Fruit fly (Drosophila melanogaster): ENCODE data around the gene CG13613.
A peak's percentile ranks its signal among the peaks of the same experiment; 100 is the strongest.

Gene CG13613

DNA sequence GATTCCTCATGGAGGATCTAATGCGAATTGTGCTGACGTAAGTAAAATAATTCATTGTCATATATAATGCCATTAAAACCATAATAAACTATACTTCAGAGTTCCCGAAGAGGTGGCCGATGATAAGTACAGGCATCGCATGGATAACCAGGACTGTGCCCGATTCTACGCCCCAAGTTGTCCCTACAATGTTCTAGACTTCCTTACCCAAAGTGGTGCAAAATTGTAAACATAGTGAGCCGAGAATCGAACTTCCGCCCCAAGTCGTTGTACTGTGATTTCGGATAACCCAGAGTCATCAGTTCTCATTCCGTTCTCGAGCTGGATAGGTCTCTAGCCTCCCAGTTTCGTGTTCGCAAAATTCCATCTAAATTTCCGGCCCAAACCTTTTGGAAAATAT, 2.5 kb upstream of the CG13613 start, which contains the start of gene CG33340:
Gene CG33340, plus strand, starts transcription at position 301 of the 400 bp plus-strand sequence.
- no peak for TF ChIP-seq CG17801 (GFP tag; optimal IDR thresholded peaks at IDR 0.05; ENCODE audit: partially characterized antibody)

DNA sequence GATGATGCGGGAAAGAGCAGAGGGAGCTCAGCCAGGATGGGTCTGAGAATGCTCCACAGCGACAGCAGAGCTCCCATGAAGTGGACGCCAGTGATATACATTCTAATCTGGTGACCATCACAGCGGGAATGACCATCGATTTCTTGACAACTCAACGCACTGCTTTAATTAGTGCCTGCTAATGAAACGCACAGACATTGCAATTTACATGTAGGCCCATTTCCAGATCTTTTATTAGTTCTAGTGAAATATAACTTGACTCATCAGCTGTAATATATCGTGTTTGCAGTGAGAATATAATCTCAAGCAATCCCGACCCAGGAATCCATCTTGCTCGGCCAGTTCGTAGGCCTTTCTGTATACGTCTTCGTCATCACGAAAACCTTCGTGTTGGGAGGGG, 1.8 kb downstream of the CG13613 start, which contains the start of gene CG42811:
Gene CG42811, minus strand, starts transcription at position 101 of the 400 bp plus-strand sequence.
- TF ChIP-seq CG17801 (GFP tag; optimal IDR thresholded peaks at IDR 0.05; ENCODE audit: partially characterized antibody): no peak

DNA sequence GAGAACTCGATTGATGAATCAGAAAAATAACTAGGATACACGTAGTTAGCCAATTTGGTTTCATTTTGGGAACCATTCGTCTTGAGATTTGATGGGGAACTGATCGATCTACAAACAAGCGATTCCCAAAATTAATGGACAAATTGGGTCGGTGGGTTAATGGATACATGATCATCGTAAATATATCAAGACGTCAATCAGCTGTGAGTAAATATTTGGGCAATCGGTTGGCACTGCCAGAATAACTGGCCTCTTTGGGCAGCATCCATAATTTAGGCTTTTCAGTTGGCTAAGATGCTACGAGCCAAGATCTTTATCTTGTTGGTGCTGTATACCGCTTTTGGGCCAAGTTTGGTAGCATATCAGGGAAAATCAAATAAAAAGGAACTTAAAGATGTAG, 2.7 kb downstream of the CG13613 start, which contains the start of the genes CG42812 and CG33341:
Gene CG42812, minus strand, starts transcription at position 101 of the 400 bp plus-strand sequence.
Gene CG33341, plus strand, starts transcription at position 295 of the 400 bp plus-strand sequence.
- TF ChIP-seq CG17801 (GFP tag; optimal IDR thresholded peaks at IDR 0.05; ENCODE audit: partially characterized antibody): no peak

DNA sequence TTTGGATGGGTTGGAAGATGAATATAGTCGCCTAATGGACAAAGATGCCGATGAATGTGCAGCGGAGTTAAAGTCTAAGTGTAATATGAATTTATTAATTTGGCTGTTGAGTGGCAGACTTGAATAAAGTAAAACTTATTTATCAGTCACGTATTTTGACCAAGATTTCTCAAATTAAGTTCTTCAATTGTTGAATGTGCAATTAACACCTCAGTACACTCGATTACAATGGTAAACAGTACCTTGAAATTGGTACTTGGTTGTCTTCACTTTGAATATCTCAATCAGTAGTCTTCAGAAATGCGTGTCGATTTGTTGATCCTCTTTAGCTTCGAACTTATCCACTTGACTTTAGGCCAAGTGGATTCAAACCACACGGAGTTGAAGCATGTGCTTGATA, 3.9 kb downstream of the CG13613 start, which contains the start of gene CG13614:
Gene CG13614, plus strand, starts transcription at position 301 of the 400 bp plus-strand sequence.
- no peak for TF ChIP-seq CG17801 (GFP tag; optimal IDR thresholded peaks at IDR 0.05; ENCODE audit: partially characterized antibody)

DNA sequence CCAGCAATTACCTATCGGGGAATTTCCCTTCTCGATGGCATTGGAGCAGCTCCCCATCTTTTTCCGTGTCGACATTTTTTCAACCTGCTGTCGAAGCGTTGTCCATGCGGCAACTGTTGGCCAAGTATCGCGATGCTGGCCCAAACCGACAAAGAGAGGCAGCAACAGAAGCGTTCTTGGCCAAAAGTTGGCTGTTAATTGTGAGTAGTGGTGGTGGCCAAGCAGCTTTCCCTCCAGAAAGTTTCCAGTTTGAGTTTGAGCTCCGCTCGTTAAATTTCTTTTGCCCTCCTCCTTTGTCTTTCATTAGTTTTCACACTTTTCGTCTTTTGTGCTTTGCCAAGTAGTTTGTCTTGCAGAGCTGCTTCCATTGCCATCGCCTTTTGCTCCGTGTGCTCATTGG, 7.3 kb downstream of the CG13613 start, which contains the start of gene CG17782:
Gene CG17782, minus strand, starts transcription at position 101 of the 400 bp plus-strand sequence.
- TF ChIP-seq CG17801 (GFP tag; optimal IDR thresholded peaks at IDR 0.05; ENCODE audit: partially characterized antibody): no peak

DNA sequence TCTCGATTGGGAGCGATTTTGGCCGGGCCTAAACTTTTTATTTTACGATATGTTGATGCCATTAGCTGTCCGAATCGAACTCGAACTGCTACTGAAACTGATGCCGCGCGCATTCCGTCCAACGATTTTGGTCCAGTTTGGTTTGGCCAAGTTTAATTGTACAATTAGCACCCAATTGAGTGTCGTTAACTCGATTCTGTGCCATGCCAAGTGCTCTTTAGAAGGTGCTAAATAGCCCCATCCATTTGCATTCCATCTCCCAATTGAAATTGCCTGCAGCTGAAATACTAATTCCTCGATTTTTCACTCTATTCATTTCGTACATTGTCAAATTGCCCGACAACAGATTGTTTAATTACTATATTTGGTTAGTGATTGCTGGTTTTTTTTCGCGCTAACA, 10.2 kb downstream of the CG13613 start, which contains the start of gene CG17781:
Gene CG17781, minus strand, starts transcription at position 101 of the 400 bp plus-strand sequence.
- no peak for TF ChIP-seq CG17801 (GFP tag; optimal IDR thresholded peaks at IDR 0.05; ENCODE audit: partially characterized antibody)

DNA sequence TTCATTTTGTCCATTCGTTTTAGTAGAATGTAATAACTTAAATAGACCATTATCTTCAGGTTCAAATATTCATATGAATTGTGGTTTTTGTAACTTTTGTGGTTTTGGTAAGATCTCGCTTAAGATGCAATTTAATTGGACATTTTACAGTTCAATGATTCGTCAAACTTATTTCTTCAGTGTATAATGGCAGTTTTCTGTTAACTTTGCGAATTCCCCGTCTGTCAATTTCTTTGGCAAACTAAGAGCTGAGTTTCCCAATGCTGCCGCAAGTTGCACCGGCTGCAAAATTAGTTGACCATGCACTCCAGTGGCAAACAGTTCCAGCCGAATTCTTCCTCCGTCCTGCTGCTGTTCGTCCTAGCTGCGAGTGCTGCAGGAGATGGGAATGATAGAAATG, 11.2 kb downstream of the CG13613 start, which contains the start of gene CG33342:
Gene CG33342, plus strand, starts transcription at position 301 of the 400 bp plus-strand sequence.
- no peak for TF ChIP-seq CG17801 (GFP tag; optimal IDR thresholded peaks at IDR 0.05; ENCODE audit: partially characterized antibody)

DNA sequence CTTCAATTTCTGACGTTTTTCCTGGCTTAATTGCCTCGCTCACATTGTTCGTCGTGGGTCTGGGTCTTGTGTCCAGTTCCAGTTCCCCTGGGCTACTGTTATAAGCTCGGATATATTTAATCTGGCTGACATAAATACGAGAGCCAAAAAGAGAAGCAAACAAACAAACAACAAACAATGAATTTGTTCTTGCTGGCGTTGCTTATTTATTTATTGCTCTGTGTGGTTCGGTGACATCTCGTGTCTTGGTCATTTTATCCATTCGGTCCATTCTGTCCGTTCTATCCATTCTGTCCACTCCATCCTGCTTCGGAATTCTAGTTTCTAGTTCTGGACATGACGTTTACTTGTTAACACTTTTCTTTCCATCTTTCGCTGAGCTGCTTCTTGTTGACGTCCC, 19.6 kb downstream of the CG13613 start, which contains the start of gene CG17780:
Gene CG17780, minus strand, starts transcription at position 101 of the 400 bp plus-strand sequence.
- no peak for TF ChIP-seq CG17801 (GFP tag; optimal IDR thresholded peaks at IDR 0.05; ENCODE audit: partially characterized antibody)

DNA sequence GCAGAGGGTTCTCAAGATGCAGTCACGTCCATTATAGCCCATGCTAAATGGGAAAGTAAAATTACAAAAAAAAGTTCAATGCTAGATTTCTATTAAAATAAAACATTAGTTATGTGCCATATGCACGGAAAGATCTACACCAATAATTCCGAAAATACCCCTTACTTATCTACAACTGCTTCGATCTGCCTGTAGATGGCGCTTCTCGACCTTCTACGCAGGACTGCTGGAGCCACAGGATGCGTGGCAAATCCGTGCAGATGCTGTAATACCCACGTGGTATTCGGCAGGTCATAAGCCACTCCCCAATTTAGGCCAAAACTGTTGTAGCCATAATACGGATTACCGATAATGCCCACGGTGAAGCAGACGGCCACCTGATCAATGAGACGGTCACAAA, 21.1 kb downstream of the CG13613 start:
- TF ChIP-seq CG17801 (GFP tag; optimal IDR thresholded peaks at IDR 0.05; ENCODE audit: partially characterized antibody): no peak

DNA sequence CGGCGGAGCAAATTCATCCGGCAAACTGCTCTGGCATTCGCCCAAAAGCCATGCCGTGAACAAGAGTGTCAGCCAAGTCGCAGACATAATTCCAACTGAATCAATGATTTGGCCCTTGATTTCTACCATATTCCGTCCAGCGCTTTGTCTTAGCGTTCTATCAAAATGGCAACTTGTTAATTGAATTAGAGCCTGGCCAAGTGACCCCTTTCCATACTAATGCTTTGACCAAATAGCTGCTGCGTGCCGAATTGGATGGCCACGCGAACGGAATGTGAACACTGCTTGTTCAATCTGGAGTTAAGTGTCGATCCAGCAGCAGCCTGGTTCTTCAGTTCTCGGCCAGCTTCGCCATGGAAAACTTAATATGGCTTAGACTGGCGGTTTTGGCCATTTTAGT, 24.9 kb downstream of the CG13613 start, which contains the start of the genes CG5768 and CG13615:
Gene CG5768, minus strand, starts transcription at position 101 of the 400 bp plus-strand sequence.
Gene CG13615, plus strand, starts transcription at position 280 of the 400 bp plus-strand sequence.
- TF ChIP-seq CG17801 (GFP tag; optimal IDR thresholded peaks at IDR 0.05; ENCODE audit: partially characterized antibody): no peak

DNA sequence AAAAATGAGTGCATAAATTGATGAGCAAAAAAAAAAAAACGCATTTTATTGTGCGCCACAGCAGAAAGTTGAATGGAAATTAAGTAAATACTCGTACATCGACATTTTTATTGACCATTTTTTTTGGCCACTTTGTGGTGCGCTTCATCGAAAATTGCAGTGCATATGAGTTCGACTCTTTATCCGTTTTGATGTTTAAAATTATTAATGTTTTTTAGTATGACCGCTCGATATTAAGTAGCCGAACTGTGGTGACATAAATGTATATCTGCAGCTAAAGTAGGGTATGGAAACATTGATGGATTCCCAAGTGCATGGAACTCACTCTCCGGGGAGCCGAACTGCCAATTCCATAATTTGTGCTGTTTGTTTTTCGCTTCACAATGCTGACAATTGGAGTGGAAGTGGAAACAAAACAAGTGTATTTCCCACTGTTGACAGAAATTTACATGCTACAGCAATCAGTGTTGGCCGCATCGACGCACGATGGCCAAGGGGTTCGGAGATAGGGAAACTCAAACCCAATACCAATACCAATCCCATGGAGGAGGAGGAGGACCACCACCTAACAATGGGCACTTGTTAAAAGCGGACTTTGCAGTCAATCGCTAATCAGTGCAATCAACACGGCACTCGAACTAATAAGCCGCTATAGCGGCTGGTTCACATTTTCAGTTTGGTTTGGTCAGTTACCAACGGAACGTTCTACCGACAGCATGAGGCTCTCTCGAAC, 27.0 kb downstream of the CG13613 start, which contains the start of gene CG13616:
Gene CG13616, plus strand, starts transcription at position 683 of the 733 bp plus-strand sequence.
- TF ChIP-seq CG17801 (GFP tag; optimal IDR thresholded peaks at IDR 0.05; ENCODE audit: partially characterized antibody): peak; percentile 47
